Worm (Caenorhabditis elegans) whole organism, L3 larva: Measurements from ENCODE around the gene C06E4.8.

Source experiments
- ama-1 ChIP-seq: fragments of 150-350 bp; optimal IDR thresholded peaks from 2 replicates; lab custom pipeline; 2018
- elt-2 ChIP-seq: sonication (generic microtip); optimal IDR thresholded peaks from 2 replicates; lab custom pipeline; 2016; ENCODE audit warnings: missing genetic modification reagents, mild to moderate bottlenecking, missing genetic modification characterization, missing compliant biosample characterization
- eor-1 ChIP-seq, 2 experiments: fragments of 150-350 bp; optimal IDR thresholded peaks; 2 replicates each; lab custom pipeline; 2014 to 2018; ENCODE audit warnings: missing biosample characterization in 2 of 2, missing genetic modification characterization in 2 of 2
- fkh-2 ChIP-seq: fragments of 150-350 bp; optimal IDR thresholded peaks from 2 replicates; lab custom pipeline; 2014; ENCODE audit warnings: missing biosample characterization, missing genetic modification reagents, missing genetic modification characterization
- lin-39 ChIP-seq: fragments of 150-350 bp; optimal IDR thresholded peaks from 2 replicates; lab custom pipeline; 2018; ENCODE audit warnings: missing biosample characterization, missing genetic modification reagents, missing genetic modification characterization
- nhr-12 ChIP-seq: fragments of 150-350 bp; optimal IDR thresholded peaks from 2 replicates; lab custom pipeline; 2014; ENCODE audit warnings: missing biosample characterization, missing genetic modification characterization
- nhr-23 ChIP-seq: fragments of 150-350 bp; optimal IDR thresholded peaks from 2 replicates; lab custom pipeline; 2014; ENCODE audit warnings: missing biosample characterization, missing genetic modification reagents, missing genetic modification characterization
- pha-4 ChIP-seq: fragments of 150-350 bp; optimal IDR thresholded peaks from 2 replicates; lab custom pipeline; 2014; ENCODE audit warnings: missing biosample characterization, missing genetic modification reagents, missing genetic modification characterization
- skn-1 ChIP-seq: fragments of 150-350 bp; optimal IDR thresholded peaks from 2 replicates; lab custom pipeline; 2014; ENCODE audit warnings: missing biosample characterization, missing genetic modification characterization

DNA sequence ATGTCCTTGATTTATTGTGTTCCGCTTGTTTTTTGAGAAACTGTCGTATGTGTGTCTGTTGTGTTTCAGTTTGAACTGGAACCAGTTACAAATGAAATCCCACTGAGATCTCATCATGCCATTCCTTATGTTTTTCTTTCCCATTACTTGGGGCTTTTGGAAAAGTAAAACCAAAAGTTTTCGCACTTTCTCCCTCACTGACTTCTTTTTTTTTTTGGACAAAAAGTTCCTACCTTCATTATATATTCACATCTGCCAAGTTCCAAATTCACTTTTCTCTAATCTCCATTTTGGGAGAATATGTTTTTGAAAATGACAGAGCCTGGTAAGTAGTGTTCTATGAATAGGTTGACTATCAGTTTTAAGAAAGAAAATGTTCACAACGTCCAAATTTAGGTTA, 9.0 kb downstream of the C06E4.8 start, which contains the start of gene C06E4.2:
- no peak for TF ChIP-seq pha-4
- TF ChIP-seq ama-1 (lab: Kevin White, UChicago): no peak
- no peak for TF ChIP-seq nhr-12
- no peak for TF ChIP-seq fkh-2 (tag; lab: Kevin White, UChicago)
- no peak for TF ChIP-seq elt-2 (tag; lab: Kevin White, UChicago)
- TF ChIP-seq eor-1 (tag; optimal IDR thresholded peaks at IDR 0.05; lab: Kevin White, UChicago): no peak
- TF ChIP-seq lin-39: no peak
- no peak for TF ChIP-seq skn-1 (tag; lab: Kevin White, UChicago)
- TF ChIP-seq nhr-23 (tag; lab: Kevin White, UChicago): no peak
